Fruit fly (Drosophila melanogaster) whole organism, embryonic: ENCODE results near the gene sno.

Experiments used
- CG10431 ChIP-seq: fragments of 200-800 bp; sonication (Bioruptor generic); optimal IDR thresholded peaks from 3 replicates; lab custom pipeline; 2018; ENCODE audit warnings: missing biosample characterization, mild to moderate bottlenecking, missing genetic modification characterization
- CG10565 ChIP-seq: fragments of 200-800 bp; sonication (Bioruptor generic); optimal IDR thresholded peaks from 3 replicates; lab custom pipeline; 2016; ENCODE audit warnings: missing biosample characterization, mild to moderate bottlenecking, missing genetic modification characterization
- CG12942 ChIP-seq: fragments of 200-800 bp; sonication (Bioruptor generic); optimal IDR thresholded peaks from 3 replicates; lab custom pipeline; 2016; ENCODE audit warnings: missing biosample characterization, missing genetic modification characterization
- CG13424 ChIP-seq: fragments of 200-800 bp; sonication (Bioruptor generic); optimal IDR thresholded peaks from 2 replicates; lab custom pipeline; 2019; ENCODE audit warnings: missing biosample characterization, mild to moderate bottlenecking, missing genetic modification characterization, moderate library complexity
- CG13894 ChIP-seq: fragments of 200-800 bp; sonication (Bioruptor generic); optimal IDR thresholded peaks from 3 replicates; lab custom pipeline; 2018; ENCODE audit warnings: missing biosample characterization, mild to moderate bottlenecking, missing genetic modification characterization, moderate library complexity
- CG14050 ChIP-seq: fragments of 200-800 bp; sonication (Bioruptor generic); IDR thresholded peaks from 3 replicates; pipeline ENCODE4 v1.3.6; 2022; ENCODE audit warnings: missing biosample characterization, missing genetic modification characterization
- CG15479 ChIP-seq: fragments of 200-800 bp; sonication (Bioruptor generic); optimal IDR thresholded peaks from 3 replicates; lab custom pipeline; 2019; ENCODE audit warnings: missing biosample characterization, mild to moderate bottlenecking, missing genetic modification characterization, moderate library complexity
- CG15696 ChIP-seq: fragments of 200-800 bp; sonication (Bioruptor generic); optimal IDR thresholded peaks from 2 replicates; lab custom pipeline; 2019; ENCODE audit warnings: missing biosample characterization, mild to moderate bottlenecking, missing genetic modification characterization, moderate library complexity
- CG1602 ChIP-seq: fragments of 200-800 bp; sonication (Bioruptor generic); optimal IDR thresholded peaks from 3 replicates; lab custom pipeline; 2016; ENCODE audit warnings: missing biosample characterization, missing genetic modification characterization
- CG1832 ChIP-seq: fragments of 200-800 bp; sonication (Bioruptor generic); optimal IDR thresholded peaks from 2 replicates; lab custom pipeline; 2017; ENCODE audit warnings: missing biosample characterization, mild to moderate bottlenecking, missing genetic modification characterization, inconsistent platforms
- CG18599 ChIP-seq: fragments of 200-800 bp; sonication (Bioruptor generic); optimal IDR thresholded peaks from 3 replicates; lab custom pipeline; 2017; ENCODE audit warnings: missing biosample characterization, missing genetic modification characterization, mild to moderate bottlenecking, moderate library complexity, missing genetic modification reagents
- CG18619 ChIP-seq: fragments of 200-800 bp; sonication (Bioruptor generic); optimal IDR thresholded peaks from 3 replicates; lab custom pipeline; 2017; ENCODE audit warnings: missing biosample characterization, mild to moderate bottlenecking, missing genetic modification characterization
- CG31224 ChIP-seq: fragments of 200-800 bp; sonication (Bioruptor generic); IDR thresholded peaks from 2 replicates; pipeline ENCODE4 v1.3.6; 2022; ENCODE audit warnings: missing biosample characterization, missing genetic modification characterization
- CG33213 ChIP-seq: fragments of 200-800 bp; sonication (Bioruptor generic); optimal IDR thresholded peaks from 3 replicates; lab custom pipeline; 2016; ENCODE audit warnings: missing biosample characterization, missing genetic modification characterization
- CG3995 ChIP-seq: fragments of 200-800 bp; sonication (Bioruptor generic); optimal IDR thresholded peaks from 3 replicates; lab custom pipeline; 2016; ENCODE audit warnings: missing biosample characterization, missing genetic modification characterization
- CG4820 ChIP-seq: fragments of 200-800 bp; sonication (Bioruptor generic); optimal IDR thresholded peaks from 3 replicates; lab custom pipeline; 2016; ENCODE audit warnings: missing biosample characterization, missing genetic modification characterization
- CG4854 ChIP-seq: fragments of 200-800 bp; sonication (Bioruptor generic); optimal IDR thresholded peaks from 2 replicates; lab custom pipeline; 2016; ENCODE audit warnings: missing biosample characterization, missing genetic modification characterization, inconsistent platforms
- CG6254 ChIP-seq: fragments of 200-800 bp; sonication (Bioruptor generic); optimal IDR thresholded peaks from 3 replicates; lab custom pipeline; 2017; ENCODE audit warnings: mild to moderate bottlenecking, missing biosample characterization, missing genetic modification reagents, missing genetic modification characterization
- CG6683 ChIP-seq: fragments of 200-800 bp; sonication (Bioruptor generic); optimal IDR thresholded peaks from 2 replicates; lab custom pipeline; 2017; ENCODE audit warnings: missing biosample characterization, mild to moderate bottlenecking, missing genetic modification characterization, missing genetic modification reagents
- CG6854 ChIP-seq: fragments of 200-800 bp; sonication (Bioruptor generic); optimal IDR thresholded peaks from 3 replicates; lab custom pipeline; 2017; ENCODE audit warnings: missing biosample characterization, mild to moderate bottlenecking, missing genetic modification characterization
- CHES-1-like ChIP-seq: fragments of 200-800 bp; sonication (Bioruptor generic); optimal IDR thresholded peaks from 2 replicates; lab custom pipeline; 2016; ENCODE audit warnings: missing biosample characterization, missing genetic modification characterization
- Dll ChIP-seq: fragments of 200-800 bp; sonication (Bioruptor generic); IDR thresholded peaks from 4 replicates; pipeline ENCODE4 v1.3.6; 2022; ENCODE audit warnings: missing biosample characterization, missing genetic modification characterization; ENCODE audit not compliant: partially characterized antibody
- HLH54F ChIP-seq: fragments of 200-800 bp; sonication (Bioruptor generic); optimal IDR thresholded peaks from 3 replicates; lab custom pipeline; 2016; ENCODE audit warnings: missing biosample characterization, missing genetic modification characterization
- HmgD ChIP-seq: fragments of 200-800 bp; sonication (Bioruptor generic); optimal IDR thresholded peaks from 3 replicates; lab custom pipeline; 2016; ENCODE audit warnings: missing biosample characterization, missing genetic modification characterization
- Hr78 ChIP-seq, 2 experiments: fragments of 200-800 bp in 1 of 2; fragments of >200 bp in 1 of 2; sonication (Bioruptor generic) in 1 of 2; optimal IDR thresholded peaks; 2 replicates each; lab custom pipeline; 2017 to 2019; ENCODE audit warnings: missing biosample characterization in 2 of 2, missing genetic modification characterization in 2 of 2, mild to moderate bottlenecking in 1 of 2, moderate library complexity in 1 of 2
- MBD-R2 ChIP-seq: fragments of 200-800 bp; sonication (Bioruptor generic); IDR thresholded peaks from 2 replicates; pipeline ENCODE4 v1.3.6; 2022; ENCODE audit warnings: missing biosample characterization, missing genetic modification characterization
- Myb ChIP-seq: fragments of 200-800 bp; sonication (Bioruptor generic); optimal IDR thresholded peaks from 2 replicates; lab custom pipeline; 2016; ENCODE audit warnings: missing biosample characterization, missing genetic modification characterization
- NC2α ChIP-seq: fragments of 200-800 bp; sonication (Bioruptor generic); optimal IDR thresholded peaks from 2 replicates; lab custom pipeline; 2016; ENCODE audit warnings: missing biosample characterization, missing genetic modification characterization
- NC2β ChIP-seq: fragments of 200-800 bp; sonication (Bioruptor generic); optimal IDR thresholded peaks from 2 replicates; lab custom pipeline; 2016; ENCODE audit warnings: missing biosample characterization, missing genetic modification characterization
- Rfx ChIP-seq: fragments of 200-800 bp; sonication (Bioruptor generic); IDR thresholded peaks from 2 replicates; pipeline ENCODE4 v1.3.6; 2022; ENCODE audit warnings: missing biosample characterization, missing genetic modification characterization
- Rx ChIP-seq: fragments of 200-800 bp; sonication (Bioruptor generic); IDR thresholded peaks from 2 replicates; pipeline ENCODE4 v1.3.6; 2022; ENCODE audit warnings: missing biosample characterization, missing genetic modification characterization
- YL-1 ChIP-seq: fragments of 200-800 bp; sonication (Bioruptor generic); optimal IDR thresholded peaks from 3 replicates; lab custom pipeline; 2017; ENCODE audit warnings: missing biosample characterization, mild to moderate bottlenecking, missing genetic modification characterization
- bigmax ChIP-seq: fragments of 200-800 bp; sonication (Bioruptor generic); optimal IDR thresholded peaks from 2 replicates; lab custom pipeline; 2018; ENCODE audit warnings: missing biosample characterization, mild to moderate bottlenecking, missing genetic modification characterization
- caup ChIP-seq: fragments of 200-800 bp; sonication (Bioruptor generic); optimal IDR thresholded peaks from 3 replicates; lab custom pipeline; 2017; ENCODE audit warnings: missing biosample characterization, mild to moderate bottlenecking, missing genetic modification characterization, moderate library complexity; ENCODE audit not compliant: severe bottlenecking
- chif ChIP-seq, 2 experiments: fragments of 200-800 bp; sonication (Bioruptor generic); optimal IDR thresholded peaks; 3 replicates each; lab custom pipeline; 2016; ENCODE audit warnings: missing biosample characterization in 2 of 2, missing genetic modification characterization in 2 of 2
- dati ChIP-seq: fragments of 200-800 bp; sonication (Bioruptor generic); IDR thresholded peaks from 2 replicates; pipeline ENCODE4 v1.3.6; 2022; ENCODE audit warnings: missing biosample characterization, missing genetic modification characterization
- eve ChIP-seq, 2 experiments: fragments of >200 bp; optimal IDR thresholded peaks; 2 replicates each; lab custom pipeline; 2017; ENCODE audit warnings: missing biosample characterization in 2 of 2, missing genetic modification characterization in 2 of 2
- exex ChIP-seq: fragments of 200-800 bp; sonication (Bioruptor generic); optimal IDR thresholded peaks from 4 replicates; lab custom pipeline; 2018; ENCODE audit warnings: missing biosample characterization, mild to moderate bottlenecking, missing genetic modification characterization, moderate library complexity
- hb ChIP-seq: fragments of 200-800 bp; sonication (Bioruptor generic); IDR thresholded peaks from 3 replicates; pipeline ENCODE4 v1.3.6; 2022; ENCODE audit warnings: missing biosample characterization, missing genetic modification characterization; ENCODE audit not compliant: partially characterized antibody
- hkb ChIP-seq, 2 experiments: fragments of 200-800 bp in 1 of 2; fragments of >200 bp in 1 of 2; sonication (Bioruptor generic) in 1 of 2; IDR thresholded peaks in 1 of 2; optimal IDR thresholded peaks in 1 of 2; 2 replicates each; pipeline versions ENCODE4 v1.3.6 to Lab custom; 2017 to 2022; ENCODE audit warnings: missing biosample characterization in 1 of 2, missing genetic modification characterization in 1 of 2
- lov ChIP-seq, 2 experiments: fragments of 200-800 bp in 1 of 2; fragments of >200 bp in 1 of 2; sonication (Bioruptor generic) in 1 of 2; IDR thresholded peaks in 1 of 2; optimal IDR thresholded peaks in 1 of 2; 2 replicates in 1 of 2; 3 replicates in 1 of 2; pipeline versions ENCODE4 v1.3.6 to Lab custom; 2017 to 2022; ENCODE audit warnings: missing biosample characterization in 1 of 2, missing genetic modification characterization in 1 of 2
- pfk ChIP-seq: fragments of 200-800 bp; sonication (Bioruptor generic); optimal IDR thresholded peaks from 2 replicates; lab custom pipeline; 2018; ENCODE audit warnings: missing biosample characterization, mild to moderate bottlenecking, missing genetic modification characterization, moderate library complexity
- sens ChIP-seq: fragments of 200-800 bp; sonication (Bioruptor generic); peaks from one replicate; lab custom pipeline; 2016; ENCODE audit warnings: missing biosample characterization, missing genetic modification characterization
- sim ChIP-seq: fragments of 200-800 bp; sonication (Bioruptor generic); IDR thresholded peaks from 2 replicates; pipeline ENCODE4 v1.3.6; 2022; ENCODE audit warnings: missing biosample characterization, missing genetic modification characterization
- stc ChIP-seq: fragments of 200-800 bp; sonication (Bioruptor generic); IDR thresholded peaks from 2 replicates; pipeline ENCODE4 v1.3.6; 2022; ENCODE audit warnings: missing biosample characterization, missing genetic modification characterization
- unc-4 ChIP-seq: fragments of 200-800 bp; sonication (Bioruptor generic); IDR thresholded peaks from 2 replicates; pipeline ENCODE4 v1.3.6; 2022; ENCODE audit warnings: missing biosample characterization, missing genetic modification characterization; ENCODE audit not compliant: partially characterized antibody
- wek ChIP-seq: fragments of 200-800 bp; sonication (Bioruptor generic); optimal IDR thresholded peaks from 3 replicates; lab custom pipeline; 2018; ENCODE audit warnings: missing biosample characterization, mild to moderate bottlenecking, missing genetic modification characterization, moderate library complexity

sno gene

DNA sequence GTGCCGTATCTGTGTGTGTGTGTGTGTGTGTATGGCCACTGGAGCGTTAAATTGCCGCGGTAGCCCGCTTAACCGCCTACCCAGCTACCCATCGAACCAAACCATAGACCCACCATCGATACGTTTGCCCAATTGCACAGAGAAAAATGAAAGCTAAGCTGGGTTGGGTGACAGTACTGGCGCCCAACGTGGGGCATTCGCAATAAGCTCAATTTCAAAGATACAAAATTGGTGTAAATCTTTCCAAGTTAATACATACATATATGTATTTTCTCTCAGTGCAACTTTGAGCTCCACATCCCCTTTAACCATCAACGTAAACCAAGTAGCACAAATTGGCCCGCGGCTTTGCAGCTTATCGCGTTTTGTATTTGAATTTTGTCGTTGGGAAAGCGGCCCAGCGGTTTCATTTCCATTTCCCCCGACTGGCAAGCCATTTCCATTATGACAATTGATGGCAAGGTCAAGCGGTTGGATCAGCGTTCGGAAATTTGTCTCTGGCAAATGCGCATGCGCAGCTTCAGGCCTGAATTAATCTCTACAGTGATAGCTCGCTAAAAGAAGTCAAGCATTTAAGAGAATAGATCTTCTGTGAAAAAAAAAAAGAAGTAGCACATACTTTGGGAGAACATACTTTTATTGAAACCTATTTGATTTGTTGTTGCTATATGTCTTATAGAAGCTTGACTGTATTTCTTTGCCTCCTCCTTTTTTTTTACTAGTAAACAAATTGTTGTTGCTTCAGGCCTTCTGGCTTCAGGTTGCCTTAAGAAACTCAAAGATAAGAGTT is 21.1 kb upstream of the sno start (continued):
- peak; percentile 73 for TF ChIP-seq Rx (GFP tag; lab: Robert Waterston, UW)
- TF ChIP-seq CG1832 (GFP tag; lab: Kevin White, UChicago) = no peak
- TF ChIP-seq YL-1 (GFP tag; lab: Kevin White, UChicago) = no peak
- no peak for TF ChIP-seq NC2α (GFP tag; lab: Kevin White, UChicago)
- no peak for TF ChIP-seq CG3995 (GFP tag; lab: Kevin White, UChicago)
- TF ChIP-seq dati = peak; percentile 72
- TF ChIP-seq CG18619 (GFP tag; lab: Kevin White, UChicago) = peak; percentile 61
- TF ChIP-seq hkb (optimal IDR thresholded peaks at IDR 0.05; lab: Kevin White, UChicago) = no peak
- TF ChIP-seq hkb (GFP tag; IDR thresholded peaks at IDR 0.05; lab: Robert Waterston, UW) = peak; percentile 73
- peak; percentile 68 for TF ChIP-seq CG18599
- peak in 1 of 2 experiments; percentile 87 for TF ChIP-seq eve (GFP tag; optimal IDR thresholded peaks at IDR 0.05; lab: Kevin White, UChicago)
- TF ChIP-seq pfk = no peak
- TF ChIP-seq HmgD (GFP tag; lab: Kevin White, UChicago) = no peak
- TF ChIP-seq CG12942 (GFP tag; lab: Kevin White, UChicago) = peak; percentile 47
- TF ChIP-seq sens (GFP tag; lab: Kevin White, UChicago) = peak; percentile 96
- no peak for TF ChIP-seq bigmax (GFP tag; lab: Kevin White, UChicago)
- peak; percentile 51 for TF ChIP-seq HLH54F
- peak; percentile 66 for TF ChIP-seq NC2β (GFP tag; lab: Kevin White, UChicago)
- TF ChIP-seq hb (GFP tag; lab: Robert Waterston, UW) = no peak
- no peak for TF ChIP-seq CG10565 (GFP tag; lab: Kevin White, UChicago)
- TF ChIP-seq lov (optimal IDR thresholded peaks at IDR 0.05; lab: Kevin White, UChicago) = no peak
- 0 out of 3 replicates have a peak, but pooled peaks have one; percentile 66 for TF ChIP-seq lov (GFP tag; IDR thresholded peaks at IDR 0.05; lab: Robert Waterston, UW)
- peak; percentile 54 for TF ChIP-seq CG31224 (GFP tag; lab: Robert Waterston, UW)
- TF ChIP-seq CG4854 (GFP tag; lab: Kevin White, UChicago) = peak; percentile 31
- peak; percentile 52; the same call in 1 of the 2 replicates for TF ChIP-seq sim
- peak; percentile 79 for TF ChIP-seq Rfx (GFP tag; lab: Robert Waterston, UW)
- no peak for TF ChIP-seq Dll (GFP tag; lab: Robert Waterston, UW)
- peak; percentile 66 to 77 for TF ChIP-seq chif (GFP tag; optimal IDR thresholded peaks at IDR 0.05; lab: Kevin White, UChicago)
- TF ChIP-seq CG13894 (tag; lab: Kevin White, UChicago) = peak; percentile 22
- peak; percentile 60 for TF ChIP-seq caup (GFP tag; lab: Kevin White, UChicago)
- no peak for TF ChIP-seq CG10431
- peak; percentile 54 for TF ChIP-seq CHES-1-like (GFP tag; lab: Kevin White, UChicago)
- peak; percentile 62 for TF ChIP-seq CG4820 (GFP tag; lab: Kevin White, UChicago)
- no peak for TF ChIP-seq unc-4 (GFP tag; lab: Robert Waterston, UW)
- TF ChIP-seq CG14050 (GFP tag; lab: Robert Waterston, UW) = peak; percentile 82
- no peak for TF ChIP-seq CG15479 (GFP tag; lab: Kevin White, UChicago)
- TF ChIP-seq CG15696 (tag; lab: Kevin White, UChicago) = no peak
- TF ChIP-seq CG1602 (GFP tag; lab: Kevin White, UChicago) = peak; percentile 59
- TF ChIP-seq exex (tag; lab: Kevin White, UChicago) = no peak
- TF ChIP-seq CG33213 (GFP tag; lab: Kevin White, UChicago) = no peak
- TF ChIP-seq Myb (GFP tag; lab: Kevin White, UChicago) = peak; percentile 48
- peak in 1 of 2 experiments; percentile 54 for TF ChIP-seq Hr78 (GFP tag; optimal IDR thresholded peaks at IDR 0.05; lab: Kevin White, UChicago)
- peak; percentile 19 for TF ChIP-seq CG6854 (GFP tag; lab: Kevin White, UChicago)
- peak; percentile 45 for TF ChIP-seq CG6254 (GFP tag; lab: Kevin White, UChicago)
- peak; percentile 41; the same call in 1 of the 2 replicates for TF ChIP-seq MBD-R2 (GFP tag; lab: Robert Waterston, UW)
- TF ChIP-seq CG6683 = peak; percentile 44
- TF ChIP-seq CG13424 (tag; lab: Kevin White, UChicago) = peak; percentile 67
- peak; percentile 81 for TF ChIP-seq stc (GFP tag; lab: Robert Waterston, UW)
- TF ChIP-seq wek = peak; percentile 42
